Fruit fly (Drosophila melanogaster) whole organism: ENCODE data around the gene CG12725.

Experiments
- Dll ChIP-seq: fragments of >200 bp; optimal IDR thresholded peaks from 2 replicates; lab custom pipeline; 2017
- EcR ChIP-seq, 2 experiments: fragments of >200 bp; optimal IDR thresholded peaks; 2 replicates each; lab custom pipeline; 2017; ENCODE audit warnings: missing biosample characterization in 2 of 2, missing genetic modification characterization in 2 of 2, missing genetic modification reagents in 2 of 2
- usp ChIP-seq: fragments of >200 bp; optimal IDR thresholded peaks from 2 replicates; lab custom pipeline; 2017; ENCODE audit warnings: missing biosample characterization, missing genetic modification characterization, mixed read lengths

DNA sequence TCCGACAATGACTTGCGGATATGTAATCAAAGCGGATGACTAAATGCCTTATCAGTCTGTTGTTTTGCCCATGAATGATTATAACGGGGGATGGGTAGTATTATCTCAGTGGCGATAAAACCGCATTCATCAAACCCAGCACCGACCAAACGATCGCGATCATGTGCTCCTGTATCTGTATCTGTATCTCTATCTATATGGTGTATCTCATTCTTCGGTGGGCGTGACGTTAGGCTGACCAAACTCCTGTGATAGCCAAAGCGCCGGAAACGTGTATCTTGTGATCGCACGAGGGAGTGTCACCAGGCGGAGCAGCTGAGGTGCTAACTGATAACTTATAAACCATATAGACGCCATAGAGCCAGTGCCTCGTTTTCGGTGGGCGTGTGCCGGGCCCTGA is 9.9 kb downstream of the CG12725 start:
- TF ChIP-seq usp (GFP tag; lab: Kevin White, UChicago) (no peak), Dll (lab: Kevin White, UChicago) (no peak), EcR (GFP tag; optimal IDR thresholded peaks at IDR 0.05; lab: Kevin White, UChicago) (no peak)
